Fruit fly (Drosophila melanogaster) whole organism, embryonic: Measurements from ENCODE around the gene CG4972.

Experiments
- Antp ChIP-seq: fragments of 200-800 bp; sonication (Bioruptor generic); optimal IDR thresholded peaks from 3 replicates; lab custom pipeline; 2016; ENCODE audit warnings: missing biosample characterization, missing genetic modification characterization
- Atf3 ChIP-seq: fragments of 200-800 bp; sonication (Bioruptor generic); optimal IDR thresholded peaks from 3 replicates; lab custom pipeline; 2016; ENCODE audit warnings: missing biosample characterization, missing genetic modification characterization
- Bdp1 ChIP-seq: fragments of 200-800 bp; sonication (Bioruptor generic); optimal IDR thresholded peaks from 3 replicates; lab custom pipeline; 2016; ENCODE audit warnings: missing biosample characterization, missing genetic modification characterization
- BtbVII ChIP-seq: fragments of 200-800 bp; sonication (Bioruptor generic); optimal IDR thresholded peaks from 3 replicates; lab custom pipeline; 2017; ENCODE audit warnings: missing biosample characterization, mild to moderate bottlenecking, missing genetic modification characterization
- CG10147 ChIP-seq: fragments of 200-800 bp; sonication (Bioruptor generic); optimal IDR thresholded peaks from 2 replicates; lab custom pipeline; 2019; ENCODE audit warnings: missing biosample characterization, mild to moderate bottlenecking, missing genetic modification characterization, moderate library complexity
- CG11085 ChIP-seq: fragments of 200-800 bp; sonication (Bioruptor generic); IDR thresholded peaks from 2 replicates; pipeline ENCODE4 v1.3.6; 2022; ENCODE audit warnings: missing biosample characterization, missing genetic modification characterization
- CG11093 ChIP-seq: fragments of 200-800 bp; sonication (Bioruptor generic); IDR thresholded peaks from 3 replicates; pipeline ENCODE4 v1.3.6; 2022; ENCODE audit warnings: missing biosample characterization, missing genetic modification characterization
- CG11398 ChIP-seq: fragments of 200-800 bp; sonication (Bioruptor generic); optimal IDR thresholded peaks from 2 replicates; lab custom pipeline; 2016; ENCODE audit warnings: missing biosample characterization, missing genetic modification characterization
- CG12155 ChIP-seq: fragments of 200-800 bp; sonication (Bioruptor generic); optimal IDR thresholded peaks from 3 replicates; lab custom pipeline; 2016; ENCODE audit warnings: missing biosample characterization, missing genetic modification characterization
- CG1233 ChIP-seq: fragments of 200-800 bp; sonication (Bioruptor generic); optimal IDR thresholded peaks from 4 replicates; lab custom pipeline; 2018; ENCODE audit warnings: missing biosample characterization, mild to moderate bottlenecking, missing genetic modification characterization
- CG15011 ChIP-seq: fragments of 200-800 bp; sonication (Bioruptor generic); optimal IDR thresholded peaks from 3 replicates; lab custom pipeline; 2018; ENCODE audit warnings: missing biosample characterization, mild to moderate bottlenecking, missing genetic modification characterization
- CG17568 ChIP-seq: fragments of 200-800 bp; sonication (Bioruptor generic); optimal IDR thresholded peaks from 2 replicates; lab custom pipeline; 2018; ENCODE audit warnings: missing biosample characterization, mild to moderate bottlenecking, missing genetic modification characterization, moderate library complexity
- CG18599 ChIP-seq: fragments of 200-800 bp; sonication (Bioruptor generic); optimal IDR thresholded peaks from 3 replicates; lab custom pipeline; 2017; ENCODE audit warnings: missing biosample characterization, missing genetic modification characterization, mild to moderate bottlenecking, moderate library complexity, missing genetic modification reagents
- CG31388 ChIP-seq: fragments of 200-800 bp; sonication (Bioruptor generic); optimal IDR thresholded peaks from 2 replicates; lab custom pipeline; 2016; ENCODE audit warnings: missing biosample characterization, missing genetic modification characterization
- CG34224 ChIP-seq: fragments of 200-800 bp; sonication (Bioruptor generic); IDR thresholded peaks from 3 replicates; pipeline ENCODE4 v1.3.6; 2022; ENCODE audit warnings: missing biosample characterization, missing genetic modification characterization; ENCODE audit not compliant: partially characterized antibody
- CG3995 ChIP-seq: fragments of 200-800 bp; sonication (Bioruptor generic); optimal IDR thresholded peaks from 3 replicates; lab custom pipeline; 2016; ENCODE audit warnings: missing biosample characterization, missing genetic modification characterization
- CG6854 ChIP-seq: fragments of 200-800 bp; sonication (Bioruptor generic); optimal IDR thresholded peaks from 3 replicates; lab custom pipeline; 2017; ENCODE audit warnings: missing biosample characterization, mild to moderate bottlenecking, missing genetic modification characterization
- CG7556 ChIP-seq: fragments of 200-800 bp; sonication (Bioruptor generic); optimal IDR thresholded peaks from 2 replicates; lab custom pipeline; 2017; ENCODE audit warnings: missing biosample characterization, mild to moderate bottlenecking, missing genetic modification characterization
- CTCF ChIP-seq: fragments of 200-800 bp; sonication (Bioruptor generic); optimal IDR thresholded peaks from 2 replicates; lab custom pipeline; 2017; ENCODE audit warnings: missing biosample characterization, mild to moderate bottlenecking, missing genetic modification characterization, moderate library complexity
- D ChIP-seq, 2 experiments: fragments of 200-800 bp in 1 of 2; fragments of >200 bp in 1 of 2; sonication (Bioruptor generic) in 1 of 2; optimal IDR thresholded peaks; 2 replicates in 1 of 2; 3 replicates in 1 of 2; lab custom pipeline; 2017; ENCODE audit warnings: mild to moderate bottlenecking in 1 of 2, missing biosample characterization in 1 of 2, missing genetic modification characterization in 1 of 2, missing genetic modification reagents in 1 of 2
- Doc3 ChIP-seq: fragments of 200-800 bp; sonication (Bioruptor generic); IDR thresholded peaks from 3 replicates; pipeline ENCODE4 v1.3.6; 2022; ENCODE audit warnings: missing biosample characterization, missing genetic modification characterization; ENCODE audit not compliant: partially characterized antibody
- HLH4C ChIP-seq: fragments of 200-800 bp; sonication (Bioruptor generic); IDR thresholded peaks from 3 replicates; pipeline ENCODE4 v1.3.6; 2022; ENCODE audit warnings: missing biosample characterization, missing genetic modification characterization; ENCODE audit not compliant: partially characterized antibody
- HmgD ChIP-seq: fragments of 200-800 bp; sonication (Bioruptor generic); optimal IDR thresholded peaks from 3 replicates; lab custom pipeline; 2016; ENCODE audit warnings: missing biosample characterization, missing genetic modification characterization
- Hsf ChIP-seq: fragments of 200-800 bp; sonication (Bioruptor generic); optimal IDR thresholded peaks from 3 replicates; lab custom pipeline; 2016; ENCODE audit warnings: missing biosample characterization, missing genetic modification characterization
- Lhr ChIP-seq: fragments of 200-800 bp; sonication (Bioruptor generic); optimal IDR thresholded peaks from 3 replicates; lab custom pipeline; 2017; ENCODE audit warnings: mild to moderate bottlenecking, missing biosample characterization, missing genetic modification reagents, missing genetic modification characterization
- MESR4 ChIP-seq: fragments of 200-800 bp; sonication (Bioruptor generic); optimal IDR thresholded peaks from 2 replicates; lab custom pipeline; 2018; ENCODE audit warnings: missing biosample characterization, mild to moderate bottlenecking, missing genetic modification characterization, moderate library complexity
- NC2β ChIP-seq: fragments of 200-800 bp; sonication (Bioruptor generic); optimal IDR thresholded peaks from 2 replicates; lab custom pipeline; 2016; ENCODE audit warnings: missing biosample characterization, missing genetic modification characterization
- Neu2 ChIP-seq: fragments of 200-800 bp; sonication (Bioruptor generic); optimal IDR thresholded peaks from 3 replicates; lab custom pipeline; 2016; ENCODE audit warnings: missing biosample characterization, missing genetic modification characterization, borderline replicate concordance
- Oaz ChIP-seq: fragments of 200-800 bp; sonication (Bioruptor generic); IDR thresholded peaks from 2 replicates; pipeline ENCODE4 v1.3.6; 2022; ENCODE audit warnings: missing biosample characterization, missing genetic modification characterization
- Side ChIP-seq: fragments of 200-800 bp; sonication (Bioruptor generic); optimal IDR thresholded peaks from 2 replicates; lab custom pipeline; 2016; ENCODE audit warnings: missing biosample characterization, missing genetic modification characterization
- Trl ChIP-seq, 3 experiments: fragments of >200 bp in 2 of 3; fragments of 200-800 bp in 1 of 3; sonication (Bioruptor generic) in 1 of 3; optimal IDR thresholded peaks; 2 replicates in 1 of 3; 3 replicates in 2 of 3; lab custom pipeline; 2016 to 2017; ENCODE audit warnings: missing biosample characterization in 1 of 3, missing genetic modification characterization in 1 of 3
- YL-1 ChIP-seq: fragments of 200-800 bp; sonication (Bioruptor generic); optimal IDR thresholded peaks from 3 replicates; lab custom pipeline; 2017; ENCODE audit warnings: missing biosample characterization, mild to moderate bottlenecking, missing genetic modification characterization
- ac ChIP-seq: fragments of 200-800 bp; sonication (Bioruptor generic); optimal IDR thresholded peaks from 3 replicates; lab custom pipeline; 2017; ENCODE audit warnings: missing biosample characterization, mild to moderate bottlenecking, missing genetic modification characterization
- ato ChIP-seq: fragments of 200-800 bp; sonication (Bioruptor generic); IDR thresholded peaks from 2 replicates; pipeline ENCODE4 v1.3.6; 2022; ENCODE audit warnings: missing biosample characterization, missing genetic modification characterization; ENCODE audit not compliant: partially characterized antibody
- bbx ChIP-seq: fragments of 200-800 bp; sonication (Bioruptor generic); IDR thresholded peaks from 2 replicates; pipeline ENCODE4 v1.3.6; 2022; ENCODE audit warnings: missing biosample characterization, missing genetic modification characterization; ENCODE audit not compliant: partially characterized antibody
- bsh ChIP-seq, 2 experiments: fragments of 200-800 bp; sonication (Bioruptor generic); optimal IDR thresholded peaks; 2 replicates each; lab custom pipeline; 2017 to 2018; ENCODE audit warnings: mild to moderate bottlenecking in 2 of 2, missing biosample characterization in 2 of 2, missing genetic modification characterization in 2 of 2, moderate library complexity in 1 of 2
- cas ChIP-seq: fragments of 200-800 bp; sonication (Bioruptor generic); IDR thresholded peaks from 2 replicates; pipeline ENCODE4 v1.3.6; 2022; ENCODE audit warnings: missing biosample characterization, missing genetic modification characterization
- emc ChIP-seq: fragments of 200-800 bp; sonication (Bioruptor generic); optimal IDR thresholded peaks from 2 replicates; lab custom pipeline; 2016; ENCODE audit warnings: missing biosample characterization, missing genetic modification characterization
- ind ChIP-seq: fragments of 200-800 bp; sonication (Bioruptor generic); optimal IDR thresholded peaks from 3 replicates; lab custom pipeline; 2016; ENCODE audit warnings: missing biosample characterization, missing genetic modification characterization
- inv ChIP-seq: fragments of 200-800 bp; sonication (Bioruptor generic); IDR thresholded peaks from 2 replicates; pipeline ENCODE4 v1.3.6; 2022; ENCODE audit warnings: missing biosample characterization, missing genetic modification characterization; ENCODE audit not compliant: partially characterized antibody
- jing ChIP-seq: fragments of 200-800 bp; sonication (Bioruptor generic); optimal IDR thresholded peaks from 2 replicates; lab custom pipeline; 2018; ENCODE audit warnings: missing biosample characterization, mild to moderate bottlenecking, missing genetic modification characterization
- knrl ChIP-seq: fragments of 200-800 bp; sonication (Bioruptor generic); IDR thresholded peaks from 3 replicates; pipeline ENCODE4 v1.3.6; 2022; ENCODE audit warnings: missing biosample characterization, missing genetic modification characterization; ENCODE audit not compliant: partially characterized antibody
- nau ChIP-seq: fragments of 200-800 bp; sonication (Bioruptor generic); optimal IDR thresholded peaks from 3 replicates; lab custom pipeline; 2017; ENCODE audit warnings: missing biosample characterization, mild to moderate bottlenecking, missing genetic modification characterization, missing genetic modification reagents
- nom ChIP-seq: fragments of 200-800 bp; sonication (Bioruptor generic); optimal IDR thresholded peaks from 2 replicates; lab custom pipeline; 2017; ENCODE audit warnings: missing biosample characterization, missing genetic modification characterization, mild to moderate bottlenecking, moderate library complexity, missing genetic modification reagents
- stwl ChIP-seq: fragments of 200-800 bp; sonication (Bioruptor generic); optimal IDR thresholded peaks from 3 replicates; lab custom pipeline; 2018; ENCODE audit warnings: missing biosample characterization, mild to moderate bottlenecking, missing genetic modification characterization, moderate library complexity
- tio ChIP-seq: fragments of 200-800 bp; sonication (Bioruptor generic); optimal IDR thresholded peaks from 2 replicates; lab custom pipeline; 2017; ENCODE audit warnings: missing biosample characterization, missing genetic modification characterization, inconsistent platforms
- usp ChIP-seq: fragments of >200 bp; optimal IDR thresholded peaks from 2 replicates; lab custom pipeline; 2017; ENCODE audit warnings: missing biosample characterization, missing genetic modification characterization
- z ChIP-seq: fragments of 200-800 bp; sonication (Bioruptor generic); IDR thresholded peaks from 3 replicates; pipeline ENCODE4 v1.3.6; 2022; ENCODE audit warnings: missing biosample characterization, missing genetic modification characterization
- zfh2 ChIP-seq: fragments of 200-800 bp; sonication (Bioruptor generic); optimal IDR thresholded peaks from 2 replicates; lab custom pipeline; 2016; ENCODE audit warnings: missing biosample characterization, missing genetic modification characterization

CG4972 gene

dm6 chr2L:10344029-10344606, 29.5 kb downstream of the CG4972 start, which contains the start of gene Frmd5 (continued):
- TF ChIP-seq CG11093 (GFP tag; lab: Robert Waterston, UW) (no peak), NC2β (GFP tag; lab: Kevin White, UChicago) (no peak), zfh2 (GFP tag; lab: Kevin White, UChicago) (no peak), CG7556 (GFP tag; lab: Kevin White, UChicago) (no peak), YL-1 (GFP tag; lab: Kevin White, UChicago) (no peak), CG31388 (no peak), CG10147 (GFP tag; lab: Kevin White, UChicago) (no peak), inv (GFP tag; lab: Robert Waterston, UW) (no peak; the same call in 1 of the 2 replicates), CG11085 (no peak), HmgD (no peak), ac (GFP tag; lab: Kevin White, UChicago) (no peak), ind (GFP tag; lab: Kevin White, UChicago) (no peak), CG1233 (GFP tag; lab: Kevin White, UChicago) (no peak), Atf3 (no peak), CG18599 (GFP tag; lab: Kevin White, UChicago) (no peak), CG11398 (GFP tag; lab: Kevin White, UChicago) (no peak), nom (GFP tag; lab: Kevin White, UChicago) (no peak), Doc3 (GFP tag; lab: Robert Waterston, UW) (no peak), Neu2 (peak; percentile 62), CG34224 (GFP tag; lab: Robert Waterston, UW) (no peak), z (GFP tag; lab: Robert Waterston, UW) (no peak), tio (no peak), CG3995 (GFP tag; lab: Kevin White, UChicago) (no peak), stwl (tag; lab: Kevin White, UChicago) (no peak), Antp (GFP tag; lab: Kevin White, UChicago) (no peak), Oaz (GFP tag; lab: Robert Waterston, UW) (no peak), nau (no peak), HLH4C (GFP tag; lab: Robert Waterston, UW) (peak; percentile 62), CG12155 (GFP tag; lab: Kevin White, UChicago) (no peak), MESR4 (GFP tag; lab: Kevin White, UChicago) (peak; percentile 6), usp (GFP tag; lab: Kevin White, UChicago) (no peak), CG15011 (GFP tag; lab: Kevin White, UChicago) (no peak), jing (GFP tag; lab: Kevin White, UChicago) (no peak), CTCF (GFP tag; lab: Kevin White, UChicago) (no peak), BtbVII (GFP tag; lab: Kevin White, UChicago) (no peak), D (optimal IDR thresholded peaks at IDR 0.05; lab: Kevin White, UChicago) (no peak), D (GFP tag; optimal IDR thresholded peaks at IDR 0.05; lab: Kevin White, UChicago) (no peak), bbx (peak; percentile 37; the same call in 1 of the 2 replicates), Trl (optimal IDR thresholded peaks at IDR 0.05; lab: Kevin White, UChicago) (no peak), Trl (GFP tag; optimal IDR thresholded peaks at IDR 0.05; lab: Kevin White, UChicago) (no peak), Hsf (GFP tag; lab: Kevin White, UChicago) (no peak), knrl (GFP tag; lab: Robert Waterston, UW) (0 out of 3 replicates have a peak, but pooled peaks have one; percentile 25), cas (GFP tag; lab: Robert Waterston, UW) (no peak), ato (GFP tag; lab: Robert Waterston, UW) (0 out of 2 replicates have a peak, but pooled peaks have one; percentile 29), CG6854 (no peak), Bdp1 (GFP tag; lab: Kevin White, UChicago) (no peak), Lhr (GFP tag; lab: Kevin White, UChicago) (no peak), CG17568 (GFP tag; lab: Kevin White, UChicago) (no peak), bsh (GFP tag; optimal IDR thresholded peaks at IDR 0.05; lab: Kevin White, UChicago) (no peak), emc (no peak), Side (GFP tag; lab: Kevin White, UChicago) (no peak)
